Fruit fly (Drosophila melanogaster) whole organism, embryonic: Measurements from ENCODE around the gene ry.

Experiments used
- Blimp-1 ChIP-seq: fragments of 200-800 bp; sonication (Bioruptor generic); optimal IDR thresholded peaks from 3 replicates; lab custom pipeline; 2018; ENCODE audit warnings: missing biosample characterization, missing genetic modification characterization, mild to moderate bottlenecking, moderate library complexity, missing genetic modification reagents
- CG10565 ChIP-seq: fragments of 200-800 bp; sonication (Bioruptor generic); optimal IDR thresholded peaks from 3 replicates; lab custom pipeline; 2016; ENCODE audit warnings: missing biosample characterization, mild to moderate bottlenecking, missing genetic modification characterization
- CG11695 ChIP-seq: fragments of 200-800 bp; sonication (Bioruptor generic); IDR thresholded peaks from 3 replicates; pipeline ENCODE4 v1.3.6; 2022; ENCODE audit warnings: missing biosample characterization, missing genetic modification characterization
- CG12236 ChIP-seq: fragments of 200-800 bp; sonication (Bioruptor generic); optimal IDR thresholded peaks from 2 replicates; lab custom pipeline; 2016; ENCODE audit warnings: missing biosample characterization, missing genetic modification characterization
- CG17568 ChIP-seq: fragments of 200-800 bp; sonication (Bioruptor generic); optimal IDR thresholded peaks from 2 replicates; lab custom pipeline; 2018; ENCODE audit warnings: missing biosample characterization, mild to moderate bottlenecking, missing genetic modification characterization, moderate library complexity
- CG17829 ChIP-seq: fragments of 200-800 bp; optimal IDR thresholded peaks from 2 replicates; lab custom pipeline; 2019; ENCODE audit warnings: missing biosample characterization, mild to moderate bottlenecking, missing genetic modification characterization, moderate library complexity
- CG2678 ChIP-seq: fragments of 200-800 bp; sonication (Bioruptor generic); optimal IDR thresholded peaks from 3 replicates; lab custom pipeline; 2019; ENCODE audit warnings: missing biosample characterization, mild to moderate bottlenecking, missing genetic modification characterization, moderate library complexity
- CG32772 ChIP-seq: fragments of 200-800 bp; sonication (Bioruptor generic); IDR thresholded peaks from 2 replicates; pipeline ENCODE4 v1.3.6; 2022; ENCODE audit warnings: missing biosample characterization, missing genetic modification characterization
- CG4360 ChIP-seq: fragments of 200-800 bp; sonication (Bioruptor generic); IDR thresholded peaks from 2 replicates; pipeline ENCODE4 v1.3.6; 2022; ENCODE audit warnings: missing biosample characterization, missing genetic modification characterization
- CG4617 ChIP-seq: fragments of 200-800 bp; sonication (Bioruptor generic); optimal IDR thresholded peaks from 3 replicates; lab custom pipeline; 2016; ENCODE audit warnings: missing biosample characterization, missing genetic modification characterization, borderline replicate concordance
- CG6175 ChIP-seq: fragments of 200-800 bp; sonication (Bioruptor generic); IDR thresholded peaks from 3 replicates; pipeline ENCODE4 v1.3.6; 2022; ENCODE audit warnings: missing biosample characterization, missing genetic modification characterization
- CG7271 ChIP-seq: fragments of 200-800 bp; sonication (Bioruptor generic); optimal IDR thresholded peaks from 2 replicates; lab custom pipeline; 2018; ENCODE audit warnings: missing biosample characterization, mild to moderate bottlenecking, missing genetic modification characterization, moderate library complexity
- CG8290 ChIP-seq, 3 experiments: fragments of 200-800 bp; sonication (Bioruptor generic); optimal IDR thresholded peaks; 2 replicates each; lab custom pipeline; 2016 to 2019; ENCODE audit warnings: missing biosample characterization in 3 of 3, missing genetic modification characterization in 3 of 3, mild to moderate bottlenecking in 2 of 3, moderate library complexity in 1 of 3
- CG9727 ChIP-seq: fragments of 200-800 bp; sonication (Bioruptor generic); optimal IDR thresholded peaks from 3 replicates; lab custom pipeline; 2017; ENCODE audit warnings: missing biosample characterization, mild to moderate bottlenecking, missing genetic modification characterization
- Camta ChIP-seq: fragments of 200-800 bp; sonication (Bioruptor generic); optimal IDR thresholded peaks from 2 replicates; lab custom pipeline; 2016; ENCODE audit warnings: missing biosample characterization, missing genetic modification characterization
- D19A ChIP-seq: fragments of 200-800 bp; optimal IDR thresholded peaks from 3 replicates; lab custom pipeline; 2019; ENCODE audit warnings: missing biosample characterization, mild to moderate bottlenecking, missing genetic modification characterization, moderate library complexity
- Dad ChIP-seq: fragments of 200-800 bp; sonication (Bioruptor generic); optimal IDR thresholded peaks from 3 replicates; lab custom pipeline; 2016; ENCODE audit warnings: missing biosample characterization, missing genetic modification characterization
- Dek ChIP-seq: fragments of 200-800 bp; sonication (Bioruptor generic); optimal IDR thresholded peaks from 3 replicates; lab custom pipeline; 2019; ENCODE audit warnings: missing biosample characterization, mild to moderate bottlenecking, missing genetic modification characterization, moderate library complexity
- H15 ChIP-seq: fragments of 200-800 bp; sonication (Bioruptor generic); IDR thresholded peaks from 3 replicates; pipeline ENCODE4 v1.3.6; 2022; ENCODE audit warnings: missing biosample characterization, missing genetic modification characterization
- HLHmδ ChIP-seq: fragments of 200-800 bp; sonication (Bioruptor generic); optimal IDR thresholded peaks from 2 replicates; lab custom pipeline; 2018; ENCODE audit warnings: missing biosample characterization, mild to moderate bottlenecking, missing genetic modification characterization, moderate library complexity
- HmgZ ChIP-seq: fragments of 200-800 bp; sonication (Bioruptor generic); optimal IDR thresholded peaks from 2 replicates; lab custom pipeline; 2018; ENCODE audit warnings: missing biosample characterization, mild to moderate bottlenecking, missing genetic modification characterization
- Hsf ChIP-seq: fragments of 200-800 bp; sonication (Bioruptor generic); optimal IDR thresholded peaks from 3 replicates; lab custom pipeline; 2016; ENCODE audit warnings: missing biosample characterization, missing genetic modification characterization
- Med ChIP-seq: fragments of 200-800 bp; sonication (Bioruptor generic); peaks from one replicate; lab custom pipeline; 2016; ENCODE audit warnings: missing biosample characterization, missing genetic modification characterization, mild to moderate bottlenecking, inconsistent platforms, moderate library complexity
- NK7.1 ChIP-seq: fragments of 200-800 bp; sonication (Bioruptor generic); optimal IDR thresholded peaks from 3 replicates; lab custom pipeline; 2016; ENCODE audit warnings: missing biosample characterization, missing genetic modification characterization
- Opbp ChIP-seq: fragments of 200-800 bp; sonication (Bioruptor generic); IDR thresholded peaks from 3 replicates; pipeline ENCODE4 v1.3.6; 2022; ENCODE audit warnings: missing biosample characterization, missing genetic modification characterization; ENCODE audit not compliant: partially characterized antibody
- Scr ChIP-seq: fragments of 200-800 bp; sonication (Bioruptor generic); IDR thresholded peaks from 2 replicates; pipeline ENCODE4 v1.3.6; 2022; ENCODE audit warnings: missing biosample characterization, missing genetic modification characterization; ENCODE audit not compliant: partially characterized antibody
- ci ChIP-seq: fragments of 200-800 bp; sonication (Bioruptor generic); IDR thresholded peaks from 3 replicates; pipeline ENCODE4 v1.3.6; 2022; ENCODE audit warnings: missing biosample characterization, missing genetic modification characterization
- cwo ChIP-seq: fragments of 200-800 bp; sonication (Bioruptor generic); optimal IDR thresholded peaks from 3 replicates; lab custom pipeline; 2017; ENCODE audit warnings: missing biosample characterization, missing genetic modification characterization, mild to moderate bottlenecking, moderate library complexity, missing genetic modification reagents
- fd64A ChIP-seq: fragments of 200-800 bp; sonication (Bioruptor generic); optimal IDR thresholded peaks from 3 replicates; lab custom pipeline; 2018; ENCODE audit warnings: missing biosample characterization, mild to moderate bottlenecking, missing genetic modification characterization
- fru ChIP-seq: fragments of >200 bp; optimal IDR thresholded peaks from 2 replicates; lab custom pipeline; 2017
- gce ChIP-seq: fragments of 200-800 bp; sonication (Bioruptor generic); IDR thresholded peaks from 3 replicates; pipeline ENCODE4 v1.3.6; 2022; ENCODE audit warnings: missing biosample characterization, missing genetic modification characterization
- h ChIP-seq: fragments of >200 bp; optimal IDR thresholded peaks from 2 replicates; lab custom pipeline; 2017
- jumu ChIP-seq: fragments of 200-800 bp; sonication (Bioruptor generic); optimal IDR thresholded peaks from 3 replicates; lab custom pipeline; 2016; ENCODE audit warnings: missing biosample characterization, missing genetic modification characterization
- nerfin-1 ChIP-seq: fragments of 200-800 bp; sonication (Bioruptor generic); optimal IDR thresholded peaks from 3 replicates; lab custom pipeline; 2019; ENCODE audit warnings: missing biosample characterization, mild to moderate bottlenecking, missing genetic modification characterization, moderate library complexity
- prd ChIP-seq, 3 experiments: fragments of >200 bp in 2 of 3; fragments of 200-800 bp in 1 of 3; sonication (Bioruptor generic) in 1 of 3; optimal IDR thresholded peaks in 2 of 3; IDR thresholded peaks in 1 of 3; 2 replicates in 2 of 3; 3 replicates in 1 of 3; pipeline versions ENCODE4 v1.3.6 to Lab custom; 2017 to 2022; ENCODE audit warnings: missing biosample characterization in 1 of 3, missing genetic modification characterization in 1 of 3
- sd ChIP-seq: fragments of 200-800 bp; sonication (Bioruptor generic); optimal IDR thresholded peaks from 3 replicates; lab custom pipeline; 2018; ENCODE audit warnings: missing biosample characterization, mild to moderate bottlenecking, missing genetic modification characterization, moderate library complexity
- sens ChIP-seq: fragments of 200-800 bp; sonication (Bioruptor generic); peaks from one replicate; lab custom pipeline; 2016; ENCODE audit warnings: missing biosample characterization, missing genetic modification characterization
- sob ChIP-seq: fragments of 200-800 bp; sonication (Bioruptor generic); IDR thresholded peaks from 2 replicates; pipeline ENCODE4 v1.3.6; 2022; ENCODE audit warnings: missing biosample characterization, missing genetic modification characterization
- ssp ChIP-seq: fragments of 200-800 bp; sonication (Bioruptor generic); IDR thresholded peaks from 2 replicates; pipeline ENCODE4 v1.3.6; 2022; ENCODE audit warnings: missing biosample characterization, missing genetic modification characterization
- stwl ChIP-seq: fragments of 200-800 bp; sonication (Bioruptor generic); optimal IDR thresholded peaks from 3 replicates; lab custom pipeline; 2018; ENCODE audit warnings: missing biosample characterization, mild to moderate bottlenecking, missing genetic modification characterization, moderate library complexity
- tna ChIP-seq: fragments of 200-800 bp; sonication (Bioruptor generic); IDR thresholded peaks from 2 replicates; pipeline ENCODE4 v1.3.6; 2022; ENCODE audit warnings: missing biosample characterization, missing genetic modification characterization; ENCODE audit not compliant: partially characterized antibody
- wdn ChIP-seq: fragments of 200-800 bp; sonication (Bioruptor generic); IDR thresholded peaks from 2 replicates; pipeline ENCODE4 v1.3.6; 2022; ENCODE audit warnings: missing biosample characterization, missing genetic modification characterization
- zfh1 ChIP-seq: fragments of 200-800 bp; sonication (Bioruptor generic); IDR thresholded peaks from 3 replicates; pipeline ENCODE4 v1.3.6; 2022; ENCODE audit warnings: missing biosample characterization, missing genetic modification characterization

Gene ry

dm6 chr3R:13012990-13013389 is 19.3 kb upstream of the ry start (continued):
- TF ChIP-seq CG7271 (tag; lab: Kevin White, UChicago), result no peak
- TF ChIP-seq Hsf, result no peak
- TF ChIP-seq H15 (GFP tag; lab: Robert Waterston, UW), result 0 out of 3 replicates have a peak, but pooled peaks have one; percentile 24
- no peak for TF ChIP-seq ssp (GFP tag; lab: Robert Waterston, UW)
- no peak for TF ChIP-seq CG4617 (GFP tag; lab: Kevin White, UChicago)
- no peak for TF ChIP-seq h (lab: Kevin White, UChicago)
- TF ChIP-seq fru (lab: Kevin White, UChicago), result no peak
- peak; percentile 25; the same call in 1 of the 3 replicates for TF ChIP-seq gce
- TF ChIP-seq Blimp-1 (GFP tag; lab: Kevin White, UChicago), result peak; percentile 48
- no peak for TF ChIP-seq Dad (GFP tag; lab: Kevin White, UChicago)
- no peak for TF ChIP-seq jumu (GFP tag; lab: Kevin White, UChicago)
- 0 out of 2 replicates have a peak, but pooled peaks have one; percentile 24 for TF ChIP-seq wdn
- TF ChIP-seq CG10565 (GFP tag; lab: Kevin White, UChicago), result no peak
- TF ChIP-seq CG17568 (GFP tag; lab: Kevin White, UChicago), result no peak
- TF ChIP-seq CG11695 (GFP tag; lab: Robert Waterston, UW), result no peak
- no peak for TF ChIP-seq CG2678
- no peak for TF ChIP-seq Camta (GFP tag; lab: Kevin White, UChicago)
- TF ChIP-seq D19A, result no peak
- TF ChIP-seq Dek (tag; lab: Kevin White, UChicago), result no peak
- peak; percentile 20; the same call in 1 of the 2 replicates for TF ChIP-seq tna (GFP tag; lab: Robert Waterston, UW)
- no peak for TF ChIP-seq CG17829 (tag; lab: Kevin White, UChicago)
- peak; percentile 58 for TF ChIP-seq nerfin-1 (tag; lab: Kevin White, UChicago)
- peak; percentile 74 for TF ChIP-seq Med
- peak; percentile 22; the same call in 1 of the 2 replicates for TF ChIP-seq Scr (GFP tag; lab: Robert Waterston, UW)
- TF ChIP-seq CG4360 (GFP tag; lab: Robert Waterston, UW), result peak; percentile 57; the same call in 1 of the 2 replicates
- TF ChIP-seq CG32772 (GFP tag; lab: Robert Waterston, UW), result no peak
- 0 out of 3 replicates have a peak, but pooled peaks have one; percentile 24 for TF ChIP-seq Opbp (GFP tag; lab: Robert Waterston, UW)
- no peak for TF ChIP-seq CG8290 (GFP tag; optimal IDR thresholded peaks at IDR 0.05; lab: Kevin White, UChicago)
- TF ChIP-seq CG8290 (tag; optimal IDR thresholded peaks at IDR 0.05; lab: Kevin White, UChicago), result peak in 1 of 2 experiments; percentile 3
- TF ChIP-seq sd (tag; lab: Kevin White, UChicago), result peak; percentile 43
- TF ChIP-seq sob, result no peak
- no peak for TF ChIP-seq CG9727 (GFP tag; lab: Kevin White, UChicago)
- 0 out of 3 replicates have a peak, but pooled peaks have one; percentile 44 for TF ChIP-seq CG6175 (GFP tag; lab: Robert Waterston, UW)
- no peak for TF ChIP-seq prd (optimal IDR thresholded peaks at IDR 0.05; lab: Kevin White, UChicago)
- no peak for TF ChIP-seq prd (GFP tag; IDR thresholded peaks at IDR 0.05; lab: Robert Waterston, UW)
- TF ChIP-seq cwo (GFP tag; lab: Kevin White, UChicago), result no peak
- TF ChIP-seq HLHmδ, result no peak
- no peak for TF ChIP-seq HmgZ (tag; lab: Kevin White, UChicago)
- TF ChIP-seq NK7.1, result no peak
- TF ChIP-seq stwl (tag; lab: Kevin White, UChicago), result no peak
- TF ChIP-seq ci (GFP tag; lab: Robert Waterston, UW), result peak; percentile 18; the same call in 1 of the 3 replicates
- no peak for TF ChIP-seq zfh1
- peak; percentile 46 for TF ChIP-seq sens (GFP tag; lab: Kevin White, UChicago)
- TF ChIP-seq CG12236 (GFP tag; lab: Kevin White, UChicago), result no peak
- no peak for TF ChIP-seq fd64A (GFP tag; lab: Kevin White, UChicago)
